Fruit fly (Drosophila melanogaster) whole organism, adult: ENCODE data around the gene CG31459.

Source experiments
- CG11617 ChIP-seq: fragments of 200-800 bp; sonication (Bioruptor generic); optimal IDR thresholded peaks from 2 replicates; lab custom pipeline; 2017; ENCODE audit warnings: mild to moderate bottlenecking, missing biosample characterization, missing genetic modification reagents, missing genetic modification characterization
- CG12768 ChIP-seq: fragments of 200-800 bp; sonication (Bioruptor generic); optimal IDR thresholded peaks from 2 replicates; lab custom pipeline; 2017; ENCODE audit warnings: missing biosample characterization, missing genetic modification characterization, mild to moderate bottlenecking, moderate library complexity, missing genetic modification reagents
- CG14711 ChIP-seq: fragments of 200-800 bp; sonication (Bioruptor generic); optimal IDR thresholded peaks from 2 replicates; lab custom pipeline; 2018; ENCODE audit warnings: missing biosample characterization, mild to moderate bottlenecking, missing genetic modification characterization, moderate library complexity
- CG1620 ChIP-seq: fragments of 200-800 bp; sonication (Bioruptor generic); optimal IDR thresholded peaks from 2 replicates; lab custom pipeline; 2016; ENCODE audit warnings: missing biosample characterization, missing genetic modification characterization
- CG33017 ChIP-seq: fragments of 200-800 bp; sonication (Bioruptor generic); optimal IDR thresholded peaks from 2 replicates; lab custom pipeline; 2018; ENCODE audit warnings: missing biosample characterization, mild to moderate bottlenecking, missing genetic modification characterization, moderate library complexity
- CG5204 ChIP-seq: fragments of 200-800 bp; sonication (Bioruptor generic); optimal IDR thresholded peaks from 2 replicates; lab custom pipeline; 2016; ENCODE audit warnings: missing biosample characterization, missing genetic modification characterization
- CG7045 ChIP-seq: fragments of 200-800 bp; sonication (Bioruptor generic); optimal IDR thresholded peaks from 2 replicates; lab custom pipeline; 2017; ENCODE audit warnings: missing biosample characterization, mild to moderate bottlenecking, missing genetic modification characterization
- CG7101 ChIP-seq: fragments of 200-800 bp; sonication (Bioruptor generic); optimal IDR thresholded peaks from 2 replicates; lab custom pipeline; 2018; ENCODE audit warnings: missing biosample characterization, mild to moderate bottlenecking, missing genetic modification characterization, moderate library complexity
- Clk ChIP-seq: fragments of 200-800 bp; sonication (Bioruptor generic); optimal IDR thresholded peaks from 2 replicates; lab custom pipeline; 2017; ENCODE audit warnings: missing biosample characterization, missing genetic modification characterization
- Crg-1 ChIP-seq: fragments of 200-800 bp; sonication (Bioruptor generic); optimal IDR thresholded peaks from 2 replicates; lab custom pipeline; 2016; ENCODE audit warnings: missing biosample characterization, missing genetic modification characterization
- Hr96 ChIP-seq: fragments of 200-800 bp; sonication (Bioruptor generic); optimal IDR thresholded peaks from 2 replicates; lab custom pipeline; 2016; ENCODE audit warnings: missing biosample characterization, missing genetic modification characterization
- Mnt ChIP-seq: fragments of 200-800 bp; sonication (Bioruptor generic); optimal IDR thresholded peaks from 2 replicates; lab custom pipeline; 2016; ENCODE audit warnings: missing biosample characterization, mild to moderate bottlenecking, missing genetic modification characterization
- bab1 ChIP-seq: fragments of 200-800 bp; sonication (Bioruptor generic); optimal IDR thresholded peaks from 3 replicates; lab custom pipeline; 2019; ENCODE audit warnings: missing biosample characterization, mild to moderate bottlenecking, missing genetic modification characterization, moderate library complexity
- cic ChIP-seq: fragments of 200-800 bp; sonication (Bioruptor generic); optimal IDR thresholded peaks from 2 replicates; lab custom pipeline; 2017; ENCODE audit warnings: missing biosample characterization, mild to moderate bottlenecking, missing genetic modification characterization, moderate library complexity
- cnc ChIP-seq, 2 experiments: fragments of >200 bp; optimal IDR thresholded peaks; 2 replicates each; lab custom pipeline; 2017
- kay ChIP-seq: fragments of 200-800 bp; sonication (Bioruptor generic); peaks from one replicate; lab custom pipeline; 2016; ENCODE audit warnings: missing biosample characterization, missing genetic modification characterization, borderline replicate concordance
- ovo ChIP-seq: fragments of 200-800 bp; sonication (Bioruptor generic); optimal IDR thresholded peaks from 2 replicates; lab custom pipeline; 2016; ENCODE audit warnings: missing biosample characterization, missing genetic modification characterization
- pad ChIP-seq: fragments of 200-800 bp; sonication (Bioruptor generic); optimal IDR thresholded peaks from 3 replicates; lab custom pipeline; 2017; ENCODE audit warnings: missing biosample characterization, missing genetic modification characterization, mild to moderate bottlenecking, moderate library complexity, missing genetic modification reagents
- tj ChIP-seq: fragments of 200-800 bp; sonication (Bioruptor generic); optimal IDR thresholded peaks from 3 replicates; lab custom pipeline; 2017; ENCODE audit warnings: missing biosample characterization, mild to moderate bottlenecking, missing genetic modification characterization, moderate library complexity
- toe ChIP-seq: fragments of 200-800 bp; sonication (Bioruptor generic); optimal IDR thresholded peaks from 2 replicates; lab custom pipeline; 2016; ENCODE audit warnings: missing biosample characterization, missing genetic modification characterization

The CG31459 gene

dm6 chr3R:19890340-19890998, 49.8 kb downstream of the CG31459 start, which contains the start of gene CG4733:
TSS of gene CG4733 (plus strand) at chr3R:19890689.
- peak; percentile 7 for TF ChIP-seq tj
- no peak for TF ChIP-seq CG7045 (GFP tag; lab: Kevin White, UChicago)
- no peak for TF ChIP-seq Crg-1 (GFP tag; lab: Kevin White, UChicago)
- TF ChIP-seq cic = no peak
- TF ChIP-seq kay (GFP tag; lab: Kevin White, UChicago) = no peak
- TF ChIP-seq Hr96 (GFP tag; lab: Kevin White, UChicago) = no peak
- TF ChIP-seq CG1620 (GFP tag; lab: Kevin White, UChicago) = no peak
- TF ChIP-seq ovo (GFP tag; lab: Kevin White, UChicago) = peak; percentile 33
- no peak for TF ChIP-seq CG11617 (GFP tag; lab: Kevin White, UChicago)
- TF ChIP-seq CG5204 (GFP tag; lab: Kevin White, UChicago) = peak; percentile 55
- TF ChIP-seq bab1 = no peak
- no peak for TF ChIP-seq Mnt (GFP tag; lab: Kevin White, UChicago)
- peak; percentile 2 for TF ChIP-seq pad (GFP tag; lab: Kevin White, UChicago)
- TF ChIP-seq CG14711 = no peak
- TF ChIP-seq toe (GFP tag; lab: Kevin White, UChicago) = peak; percentile 20
- no peak for TF ChIP-seq cnc (optimal IDR thresholded peaks at IDR 0.05; lab: Kevin White, UChicago)
- no peak for TF ChIP-seq CG33017 (tag; lab: Kevin White, UChicago)
- no peak for TF ChIP-seq Clk (GFP tag; lab: Kevin White, UChicago)
- TF ChIP-seq CG7101 = peak; percentile 30

dm6 chr3R:19891363-19891762, 50.7 kb downstream of the CG31459 start:
- TF ChIP-seq CG14711 (no peak), CG12768 (GFP tag; lab: Kevin White, UChicago) (peak; percentile 12)
